Worm (Caenorhabditis elegans) whole organism, L2 larva: ENCODE data around the gene klc-2.

Experiments
- C34F6.9 ChIP-seq: fragments of 150-350 bp; optimal IDR thresholded peaks from 2 replicates; lab custom pipeline; 2014; ENCODE audit warnings: missing biosample characterization, missing genetic modification characterization
- R02D3.7 ChIP-seq: fragments of 150-350 bp; optimal IDR thresholded peaks from 2 replicates; lab custom pipeline; 2014; ENCODE audit warnings: missing biosample characterization, missing genetic modification characterization
- Y55F3AM.14 ChIP-seq: fragments of 200-800 bp; sonication (Bioruptor generic); optimal IDR thresholded peaks from 2 replicates; lab custom pipeline; 2018; ENCODE audit warnings: mild to moderate bottlenecking, missing genetic modification characterization, missing compliant biosample characterization
- ZK546.5 ChIP-seq: sonication (generic microtip); optimal IDR thresholded peaks from 2 replicates; lab custom pipeline; 2017; ENCODE audit warnings: missing biosample characterization, missing genetic modification characterization
- alr-1 ChIP-seq: fragments of 150-350 bp; optimal IDR thresholded peaks from 2 replicates; lab custom pipeline; 2014; ENCODE audit warnings: missing biosample characterization, missing genetic modification characterization
- aly-2 ChIP-seq: fragments of 150-350 bp; optimal IDR thresholded peaks from 2 replicates; lab custom pipeline; 2014; ENCODE audit warnings: missing biosample characterization, missing genetic modification characterization
- ama-1 ChIP-seq: fragments of 150-350 bp; optimal IDR thresholded peaks from 2 replicates; lab custom pipeline; 2018; ENCODE audit warnings: inconsistent platforms
- ceh-16 ChIP-seq: fragments of 150-350 bp; optimal IDR thresholded peaks from 2 replicates; lab custom pipeline; 2014; ENCODE audit warnings: missing biosample characterization, missing genetic modification characterization
- crh-2 ChIP-seq: sonication (generic microtip); optimal IDR thresholded peaks from 2 replicates; lab custom pipeline; 2017; ENCODE audit warnings: missing biosample characterization, missing genetic modification characterization
- dmd-4 ChIP-seq: sonication (generic microtip); optimal IDR thresholded peaks from 2 replicates; lab custom pipeline; 2017; ENCODE audit warnings: missing biosample characterization, missing genetic modification characterization
- elt-3 ChIP-seq: sonication (generic microtip); optimal IDR thresholded peaks from 2 replicates; lab custom pipeline; 2017; ENCODE audit warnings: missing biosample characterization, missing genetic modification characterization
- fos-1 ChIP-seq: fragments of 150-350 bp; optimal IDR thresholded peaks from 2 replicates; lab custom pipeline; 2014; ENCODE audit warnings: missing biosample characterization, missing genetic modification characterization
- gmeb-1 ChIP-seq: fragments of 150-350 bp; optimal IDR thresholded peaks from 2 replicates; lab custom pipeline; 2014; ENCODE audit warnings: missing biosample characterization, missing genetic modification characterization
- lin-11 ChIP-seq: fragments of 150-350 bp; sonication (generic microtip); optimal IDR thresholded peaks from 2 replicates; lab custom pipeline; 2014; ENCODE audit warnings: missing biosample characterization, missing genetic modification characterization, inconsistent platforms, mixed read lengths
- lin-39 ChIP-seq: fragments of 150-350 bp; optimal IDR thresholded peaks from 2 replicates; lab custom pipeline; 2014; ENCODE audit warnings: missing biosample characterization, missing genetic modification reagents, missing genetic modification characterization
- lsy-2 ChIP-seq, 2 experiments: fragments of 150-350 bp in 1 of 2; sonication (generic microtip) in 1 of 2; optimal IDR thresholded peaks; 2 replicates each; lab custom pipeline; 2014 to 2017; ENCODE audit warnings: missing biosample characterization in 2 of 2, missing genetic modification characterization in 2 of 2
- mbf-1 ChIP-seq: sonication (generic microtip); optimal IDR thresholded peaks from 2 replicates; lab custom pipeline; 2017; ENCODE audit warnings: missing biosample characterization, missing genetic modification characterization
- mdl-1 ChIP-seq, 2 experiments: fragments of 150-350 bp in 1 of 2; sonication (generic microtip) in 1 of 2; optimal IDR thresholded peaks; 2 replicates each; lab custom pipeline; 2017; ENCODE audit warnings: missing biosample characterization in 2 of 2, missing genetic modification characterization in 2 of 2
- nhr-11 ChIP-seq: fragments of 150-350 bp; optimal IDR thresholded peaks from 2 replicates; lab custom pipeline; 2014; ENCODE audit warnings: missing biosample characterization, missing genetic modification characterization
- nhr-12 ChIP-seq: fragments of 150-350 bp; optimal IDR thresholded peaks from 2 replicates; lab custom pipeline; 2014; ENCODE audit warnings: missing biosample characterization, missing genetic modification characterization
- nhr-129 ChIP-seq: fragments of 150-350 bp; optimal IDR thresholded peaks from 2 replicates; lab custom pipeline; 2014; ENCODE audit warnings: missing biosample characterization, missing genetic modification characterization
- nhr-21 ChIP-seq: fragments of 150-350 bp; optimal IDR thresholded peaks from 2 replicates; lab custom pipeline; 2014; ENCODE audit warnings: missing biosample characterization, missing genetic modification characterization
- nhr-23 ChIP-seq: fragments of 150-350 bp; optimal IDR thresholded peaks from 2 replicates; lab custom pipeline; 2014; ENCODE audit warnings: missing biosample characterization, missing genetic modification reagents, missing genetic modification characterization
- nhr-237 ChIP-seq: fragments of 150-350 bp; optimal IDR thresholded peaks from 2 replicates; lab custom pipeline; 2014; ENCODE audit warnings: missing biosample characterization, missing genetic modification characterization
- nhr-77 ChIP-seq: fragments of 150-350 bp; optimal IDR thresholded peaks from 2 replicates; lab custom pipeline; 2014; ENCODE audit warnings: missing biosample characterization, missing genetic modification characterization
- sem-4 ChIP-seq: fragments of 150-350 bp; optimal IDR thresholded peaks from 2 replicates; lab custom pipeline; 2014; ENCODE audit warnings: missing biosample characterization, missing genetic modification reagents, missing genetic modification characterization
- skn-1 ChIP-seq: sonication (generic microtip); optimal IDR thresholded peaks from 2 replicates; lab custom pipeline; 2017; ENCODE audit warnings: missing biosample characterization, missing genetic modification characterization
- sma-3 ChIP-seq: sonication (generic microtip); optimal IDR thresholded peaks from 2 replicates; lab custom pipeline; 2016; ENCODE audit warnings: missing genetic modification reagents, missing genetic modification characterization, missing compliant biosample characterization
- sma-9 ChIP-seq, 2 experiments: fragments of 150-350 bp in 1 of 2; sonication (generic microtip) in 1 of 2; optimal IDR thresholded peaks; 2 replicates each; lab custom pipeline; 2014 to 2016; ENCODE audit warnings: missing genetic modification characterization in 2 of 2, mild to moderate bottlenecking in 1 of 2, missing biosample characterization in 1 of 2, missing compliant biosample characterization in 1 of 2, missing genetic modification reagents in 1 of 2, moderate library complexity in 1 of 2
- snpc-4 ChIP-seq: fragments of 150-350 bp; optimal IDR thresholded peaks from 2 replicates; lab custom pipeline; 2014; ENCODE audit warnings: missing biosample characterization, missing genetic modification characterization
- unc-39 ChIP-seq: fragments of 150-350 bp; optimal IDR thresholded peaks from 2 replicates; lab custom pipeline; 2014; ENCODE audit warnings: missing biosample characterization, missing genetic modification characterization
- unc-55 ChIP-seq: fragments of 150-350 bp; sonication (generic microtip); optimal IDR thresholded peaks from 3 replicates; lab custom pipeline; 2014; ENCODE audit warnings: missing biosample characterization, missing genetic modification reagents, missing genetic modification characterization
- unc-62 ChIP-seq: fragments of 150-350 bp; optimal IDR thresholded peaks from 2 replicates; lab custom pipeline; 2014; ENCODE audit warnings: missing biosample characterization, missing genetic modification reagents, missing genetic modification characterization
- zag-1 ChIP-seq: fragments of 150-350 bp; optimal IDR thresholded peaks from 2 replicates; lab custom pipeline; 2014; ENCODE audit warnings: missing biosample characterization, missing genetic modification characterization
- ztf-1 ChIP-seq: fragments of 200-800 bp; sonication (Bioruptor generic); conservative IDR thresholded peaks from 2 replicates; pipeline ENCODE4 v1.3.6; 2022; ENCODE audit warnings: missing genetic modification characterization, missing compliant biosample characterization
- ztf-11 ChIP-seq: sonication (generic microtip); optimal IDR thresholded peaks from 2 replicates; lab custom pipeline; 2017; ENCODE audit warnings: missing biosample characterization, missing genetic modification characterization
- ztf-4 ChIP-seq: fragments of 150-350 bp; optimal IDR thresholded peaks from 2 replicates; lab custom pipeline; 2014; ENCODE audit warnings: missing biosample characterization, missing genetic modification characterization

Gene klc-2

DNA sequence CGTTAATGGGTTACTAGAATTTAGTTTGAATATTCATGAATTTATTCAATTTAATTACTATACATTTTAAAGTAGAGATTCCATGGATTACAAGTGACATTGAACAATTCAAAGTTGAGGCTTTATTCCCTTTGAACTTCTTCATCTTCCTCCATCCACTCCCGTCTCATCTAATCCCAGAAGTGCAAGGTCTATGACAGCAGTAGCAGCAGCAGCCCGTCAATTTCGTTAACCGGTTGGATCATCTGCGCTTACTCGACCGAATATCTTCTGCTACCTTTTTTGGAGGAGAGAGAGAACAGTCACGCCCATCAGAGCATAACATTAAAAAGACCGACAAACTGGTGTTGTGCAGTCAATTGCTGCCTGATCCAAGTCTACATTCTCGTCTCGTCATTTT lies 36.1 kb upstream of the klc-2 start, which contains the start of gene M03E7.2:
M03E7.2 (plus strand) TSS at position 301 of the 400 bp plus-strand sequence.
- TF ChIP-seq unc-55 (GFP tag; lab: Kevin White, UChicago) (no peak), Y55F3AM.14 (GFP tag; lab: Kevin White, UChicago) (no peak), ztf-1 (no peak), sma-9 (GFP tag; optimal IDR thresholded peaks at IDR 0.05; lab: Kevin White, UChicago) (no peak), sma-9 (tag; optimal IDR thresholded peaks at IDR 0.05; lab: Kevin White, UChicago) (no peak), snpc-4 (tag; lab: Kevin White, UChicago) (no peak), sma-3 (GFP tag; lab: Kevin White, UChicago) (no peak), nhr-11 (tag; lab: Kevin White, UChicago) (no peak), mdl-1 (tag; optimal IDR thresholded peaks at IDR 0.05; lab: Kevin White, UChicago) (no peak), R02D3.7 (no peak), nhr-12 (no peak), unc-62 (GFP tag; lab: Kevin White, UChicago) (no peak), ztf-11 (no peak), ama-1 (no peak), alr-1 (tag; lab: Kevin White, UChicago) (no peak), nhr-237 (tag; lab: Kevin White, UChicago) (no peak), nhr-21 (tag; lab: Kevin White, UChicago) (no peak), lin-39 (tag; lab: Kevin White, UChicago) (no peak), sem-4 (tag; lab: Kevin White, UChicago) (no peak), dmd-4 (tag; lab: Kevin White, UChicago) (no peak)

DNA sequence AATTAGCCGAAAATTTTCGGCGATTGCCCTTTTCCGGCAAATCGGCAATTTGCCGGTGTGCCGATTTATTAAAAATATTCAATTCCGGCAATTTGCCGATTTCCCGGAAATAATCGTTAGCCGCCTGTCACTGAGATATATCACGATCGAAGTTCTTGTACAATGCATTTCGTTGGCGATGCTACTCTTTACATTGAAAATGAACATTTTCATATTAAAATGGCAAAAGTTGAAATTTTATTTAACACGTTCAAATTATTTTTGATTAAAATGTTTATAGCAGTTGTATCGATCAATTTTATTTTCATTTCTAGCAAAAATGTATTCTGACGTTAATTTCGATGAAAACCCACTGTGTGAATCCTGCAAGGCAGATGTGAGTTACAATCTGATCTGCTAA lies 33.5 kb upstream of the klc-2 start, which contains the start of gene M03E7.3:
M03E7.3 (plus strand) TSS at position 301 of the 400 bp plus-strand sequence.
- TF ChIP-seq unc-62 (GFP tag; lab: Kevin White, UChicago) = no peak
- TF ChIP-seq mdl-1 (tag; optimal IDR thresholded peaks at IDR 0.05; lab: Kevin White, UChicago) = no peak
- no peak for TF ChIP-seq fos-1
- no peak for TF ChIP-seq ztf-4
- no peak for TF ChIP-seq crh-2 (tag; lab: Kevin White, UChicago)
- no peak for TF ChIP-seq sem-4 (tag; lab: Kevin White, UChicago)
- TF ChIP-seq Y55F3AM.14 (GFP tag; lab: Kevin White, UChicago) = no peak
- TF ChIP-seq nhr-23 (tag; lab: Kevin White, UChicago) = no peak
- no peak for TF ChIP-seq mbf-1 (tag; lab: Kevin White, UChicago)
- no peak for TF ChIP-seq skn-1 (tag; lab: Kevin White, UChicago)
- TF ChIP-seq sma-9 (GFP tag; optimal IDR thresholded peaks at IDR 0.05; lab: Kevin White, UChicago) = no peak
- no peak for TF ChIP-seq sma-9 (tag; optimal IDR thresholded peaks at IDR 0.05; lab: Kevin White, UChicago)
- no peak for TF ChIP-seq lsy-2 (tag; optimal IDR thresholded peaks at IDR 0.05; lab: Kevin White, UChicago)
- no peak for TF ChIP-seq unc-39 (tag; lab: Kevin White, UChicago)
- TF ChIP-seq gmeb-1 (tag; lab: Kevin White, UChicago) = no peak

DNA sequence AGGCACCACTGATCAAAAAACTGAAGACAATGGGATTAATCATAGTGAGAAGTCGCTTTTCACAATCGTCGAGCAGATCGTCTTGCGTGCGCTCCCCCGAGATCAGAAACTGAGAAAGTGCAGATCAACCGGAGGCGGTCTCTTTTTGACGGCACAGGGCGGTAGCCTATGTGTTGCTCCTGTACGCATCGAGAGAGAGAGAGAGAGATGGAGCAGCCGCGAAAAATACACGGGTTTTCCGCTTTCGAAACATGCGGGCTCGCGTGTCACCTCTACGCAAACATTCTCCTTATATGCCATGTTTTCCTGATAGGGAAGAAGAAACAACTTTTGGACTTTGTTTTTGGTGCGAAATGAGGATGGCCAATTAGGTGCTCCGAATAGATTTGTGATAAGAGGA lies 31.9 kb upstream of the klc-2 start, which contains the start of gene lrpc-1:
lrpc-1 (minus strand) TSS at position 101 of the 400 bp plus-strand sequence.
- TF ChIP-seq ZK546.5 (tag; lab: Kevin White, UChicago) = no peak
- no peak for TF ChIP-seq nhr-21 (tag; lab: Kevin White, UChicago)
- no peak for TF ChIP-seq nhr-77
- TF ChIP-seq mdl-1 (tag; optimal IDR thresholded peaks at IDR 0.05; lab: Kevin White, UChicago) = no peak
- TF ChIP-seq elt-3 (tag; lab: Kevin White, UChicago) = no peak
- no peak for TF ChIP-seq unc-62 (GFP tag; lab: Kevin White, UChicago)
- TF ChIP-seq mbf-1 (tag; lab: Kevin White, UChicago) = no peak

DNA sequence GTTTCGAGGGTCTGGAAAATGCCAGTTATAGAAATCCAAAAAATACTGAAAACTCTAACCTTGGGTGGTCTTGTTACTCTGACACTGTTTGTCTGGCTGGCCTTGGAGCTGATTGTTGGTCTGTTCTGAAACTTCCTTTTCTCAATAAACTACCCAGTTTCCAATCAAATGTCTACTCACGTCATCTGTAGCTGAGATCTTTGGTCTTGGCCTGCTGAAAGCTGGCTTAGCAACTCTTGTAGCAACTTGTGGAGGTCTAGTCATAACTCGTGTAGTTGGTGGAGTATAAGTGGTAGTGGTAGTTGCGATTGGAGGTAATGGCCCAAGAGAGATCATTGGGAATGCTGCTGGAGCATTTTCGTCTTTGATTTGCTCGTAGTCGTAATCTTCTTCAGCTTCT lies 29.0 kb upstream of the klc-2 start:
- TF ChIP-seq aly-2 (no peak), nhr-11 (tag; lab: Kevin White, UChicago) (no peak), ztf-11 (no peak), lin-11 (no peak), elt-3 (tag; lab: Kevin White, UChicago) (no peak), gmeb-1 (tag; lab: Kevin White, UChicago) (no peak), unc-55 (GFP tag; lab: Kevin White, UChicago) (no peak), ztf-4 (no peak), nhr-77 (no peak), lin-39 (tag; lab: Kevin White, UChicago) (no peak), C34F6.9 (tag; lab: Kevin White, UChicago) (no peak), zag-1 (tag; lab: Kevin White, UChicago) (no peak), nhr-12 (no peak), ceh-16 (tag; lab: Kevin White, UChicago) (no peak), dmd-4 (tag; lab: Kevin White, UChicago) (no peak), nhr-237 (tag; lab: Kevin White, UChicago) (no peak), lsy-2 (tag; optimal IDR thresholded peaks at IDR 0.05; lab: Kevin White, UChicago) (no peak), nhr-129 (tag; lab: Kevin White, UChicago) (no peak), mbf-1 (tag; lab: Kevin White, UChicago) (no peak)
